Fruit fly (Drosophila melanogaster) whole organism, embryonic: ENCODE results near the gene GC.

Experiments
- CG11093 ChIP-seq: fragments of 200-800 bp; sonication (Bioruptor generic); IDR thresholded peaks from 3 replicates; pipeline ENCODE4 v1.3.6; 2022; ENCODE audit warnings: missing biosample characterization, missing genetic modification characterization
- CG11398 ChIP-seq: fragments of 200-800 bp; sonication (Bioruptor generic); optimal IDR thresholded peaks from 2 replicates; lab custom pipeline; 2016; ENCODE audit warnings: missing biosample characterization, missing genetic modification characterization
- CG11560 ChIP-seq: fragments of 200-800 bp; sonication (Bioruptor generic); IDR thresholded peaks from 3 replicates; pipeline ENCODE4 v1.3.6; 2022; ENCODE audit warnings: missing biosample characterization, missing genetic modification characterization
- CG11696 ChIP-seq: fragments of 200-800 bp; sonication (Bioruptor generic); IDR thresholded peaks from 2 replicates; pipeline ENCODE4 v1.3.6; 2022; ENCODE audit warnings: missing biosample characterization, missing genetic modification characterization
- CG13296 ChIP-seq: fragments of 200-800 bp; sonication (Bioruptor generic); optimal IDR thresholded peaks from 3 replicates; lab custom pipeline; 2018; ENCODE audit warnings: missing biosample characterization, mild to moderate bottlenecking, missing genetic modification characterization
- CG15073 ChIP-seq: fragments of 200-800 bp; sonication (Bioruptor generic); optimal IDR thresholded peaks from 2 replicates; lab custom pipeline; 2016; ENCODE audit warnings: missing biosample characterization, missing genetic modification characterization
- CG1529 ChIP-seq: fragments of 200-800 bp; sonication (Bioruptor generic); optimal IDR thresholded peaks from 3 replicates; lab custom pipeline; 2018; ENCODE audit warnings: missing biosample characterization, missing genetic modification characterization
- CG16813 ChIP-seq: fragments of 200-800 bp; sonication (Bioruptor generic); IDR thresholded peaks from 3 replicates; pipeline ENCODE4 v1.3.6; 2022; ENCODE audit warnings: missing biosample characterization, missing genetic modification characterization; ENCODE audit not compliant: partially characterized antibody
- CG16863 ChIP-seq: fragments of 200-800 bp; sonication (Bioruptor generic); optimal IDR thresholded peaks from 3 replicates; lab custom pipeline; 2016; ENCODE audit warnings: missing biosample characterization, missing genetic modification characterization
- CG2116 ChIP-seq: fragments of 200-800 bp; sonication (Bioruptor generic); optimal IDR thresholded peaks from 3 replicates; lab custom pipeline; 2018; ENCODE audit warnings: missing biosample characterization, mild to moderate bottlenecking, missing genetic modification characterization
- CG2202 ChIP-seq: fragments of 200-800 bp; sonication (Bioruptor generic); optimal IDR thresholded peaks from 2 replicates; lab custom pipeline; 2018; ENCODE audit warnings: missing biosample characterization, mild to moderate bottlenecking, missing genetic modification characterization
- CG30020 ChIP-seq: fragments of 200-800 bp; optimal IDR thresholded peaks from 2 replicates; lab custom pipeline; 2019; ENCODE audit warnings: missing biosample characterization, mild to moderate bottlenecking, missing genetic modification characterization, moderate library complexity
- CG30403 ChIP-seq: fragments of 200-800 bp; sonication (Bioruptor generic); optimal IDR thresholded peaks from 3 replicates; lab custom pipeline; 2016; ENCODE audit warnings: missing biosample characterization, missing genetic modification characterization
- CG31224 ChIP-seq: fragments of 200-800 bp; sonication (Bioruptor generic); IDR thresholded peaks from 2 replicates; pipeline ENCODE4 v1.3.6; 2022; ENCODE audit warnings: missing biosample characterization, missing genetic modification characterization
- CG6654 ChIP-seq: fragments of 200-800 bp; sonication (Bioruptor generic); optimal IDR thresholded peaks from 2 replicates; lab custom pipeline; 2017; ENCODE audit warnings: missing biosample characterization, mild to moderate bottlenecking, missing genetic modification characterization
- CG6813 ChIP-seq: fragments of 200-800 bp; sonication (Bioruptor generic); optimal IDR thresholded peaks from 2 replicates; lab custom pipeline; 2017; ENCODE audit warnings: missing biosample characterization, missing genetic modification characterization, mild to moderate bottlenecking, moderate library complexity, missing genetic modification reagents
- CG7556 ChIP-seq: fragments of 200-800 bp; sonication (Bioruptor generic); optimal IDR thresholded peaks from 2 replicates; lab custom pipeline; 2017; ENCODE audit warnings: missing biosample characterization, mild to moderate bottlenecking, missing genetic modification characterization
- CG7839 ChIP-seq: fragments of 200-800 bp; sonication (Bioruptor generic); optimal IDR thresholded peaks from 3 replicates; lab custom pipeline; 2018; ENCODE audit warnings: missing biosample characterization, mild to moderate bottlenecking, missing genetic modification characterization, moderate library complexity
- CG8089 ChIP-seq: fragments of 200-800 bp; sonication (Bioruptor generic); optimal IDR thresholded peaks from 3 replicates; lab custom pipeline; 2016; ENCODE audit warnings: missing biosample characterization, missing genetic modification characterization
- CG9932 ChIP-seq: fragments of 200-800 bp; sonication (Bioruptor generic); IDR thresholded peaks from 2 replicates; pipeline ENCODE4 v1.3.6; 2022; ENCODE audit warnings: missing biosample characterization, missing genetic modification characterization
- Ets97D ChIP-seq: fragments of 200-800 bp; sonication (Bioruptor generic); optimal IDR thresholded peaks from 3 replicates; lab custom pipeline; 2016; ENCODE audit warnings: missing biosample characterization, missing genetic modification characterization
- Hand ChIP-seq: fragments of 200-800 bp; sonication (Bioruptor generic); optimal IDR thresholded peaks from 2 replicates; lab custom pipeline; 2017; ENCODE audit warnings: mild to moderate bottlenecking, missing biosample characterization, missing genetic modification reagents, missing genetic modification characterization
- HmgZ ChIP-seq: fragments of 200-800 bp; sonication (Bioruptor generic); optimal IDR thresholded peaks from 2 replicates; lab custom pipeline; 2018; ENCODE audit warnings: missing biosample characterization, mild to moderate bottlenecking, missing genetic modification characterization
- MBD-R2 ChIP-seq: fragments of 200-800 bp; sonication (Bioruptor generic); IDR thresholded peaks from 2 replicates; pipeline ENCODE4 v1.3.6; 2022; ENCODE audit warnings: missing biosample characterization, missing genetic modification characterization
- Scr ChIP-seq: fragments of 200-800 bp; sonication (Bioruptor generic); IDR thresholded peaks from 2 replicates; pipeline ENCODE4 v1.3.6; 2022; ENCODE audit warnings: missing biosample characterization, missing genetic modification characterization; ENCODE audit not compliant: partially characterized antibody
- Side ChIP-seq: fragments of 200-800 bp; sonication (Bioruptor generic); optimal IDR thresholded peaks from 2 replicates; lab custom pipeline; 2016; ENCODE audit warnings: missing biosample characterization, missing genetic modification characterization
- Spps ChIP-seq: fragments of 200-800 bp; sonication (Bioruptor generic); optimal IDR thresholded peaks from 2 replicates; lab custom pipeline; 2018; ENCODE audit warnings: missing biosample characterization, mild to moderate bottlenecking, missing genetic modification characterization
- al ChIP-seq: fragments of 200-800 bp; sonication (Bioruptor generic); IDR thresholded peaks from 2 replicates; pipeline ENCODE4 v1.3.6; 2022; ENCODE audit warnings: missing biosample characterization, missing genetic modification characterization
- aop ChIP-seq: fragments of 200-800 bp; sonication (Bioruptor generic); IDR thresholded peaks from 2 replicates; pipeline ENCODE4 v1.3.6; 2022; ENCODE audit warnings: missing biosample characterization, missing genetic modification characterization
- da ChIP-seq: fragments of 200-800 bp; sonication (Bioruptor generic); optimal IDR thresholded peaks from 2 replicates; lab custom pipeline; 2016; ENCODE audit warnings: missing biosample characterization, missing genetic modification characterization
- exex ChIP-seq: fragments of 200-800 bp; sonication (Bioruptor generic); optimal IDR thresholded peaks from 4 replicates; lab custom pipeline; 2018; ENCODE audit warnings: missing biosample characterization, mild to moderate bottlenecking, missing genetic modification characterization, moderate library complexity
- hb ChIP-seq: fragments of 200-800 bp; sonication (Bioruptor generic); IDR thresholded peaks from 3 replicates; pipeline ENCODE4 v1.3.6; 2022; ENCODE audit warnings: missing biosample characterization, missing genetic modification characterization; ENCODE audit not compliant: partially characterized antibody
- hkb ChIP-seq, 2 experiments: fragments of 200-800 bp in 1 of 2; fragments of >200 bp in 1 of 2; sonication (Bioruptor generic) in 1 of 2; IDR thresholded peaks in 1 of 2; optimal IDR thresholded peaks in 1 of 2; 2 replicates each; pipeline versions ENCODE4 v1.3.6 to Lab custom; 2017 to 2022; ENCODE audit warnings: missing biosample characterization in 1 of 2, missing genetic modification characterization in 1 of 2
- jing ChIP-seq: fragments of 200-800 bp; sonication (Bioruptor generic); optimal IDR thresholded peaks from 2 replicates; lab custom pipeline; 2018; ENCODE audit warnings: missing biosample characterization, mild to moderate bottlenecking, missing genetic modification characterization
- kah ChIP-seq: fragments of 200-800 bp; sonication (Bioruptor generic); optimal IDR thresholded peaks from 2 replicates; lab custom pipeline; 2018; ENCODE audit warnings: missing biosample characterization, mild to moderate bottlenecking, missing genetic modification characterization
- ken ChIP-seq: fragments of 200-800 bp; sonication (Bioruptor generic); IDR thresholded peaks from 3 replicates; pipeline ENCODE4 v1.3.6; 2022; ENCODE audit warnings: missing biosample characterization, missing genetic modification characterization
- knrl ChIP-seq: fragments of 200-800 bp; sonication (Bioruptor generic); IDR thresholded peaks from 3 replicates; pipeline ENCODE4 v1.3.6; 2022; ENCODE audit warnings: missing biosample characterization, missing genetic modification characterization; ENCODE audit not compliant: partially characterized antibody
- lbe ChIP-seq: fragments of 200-800 bp; sonication (Bioruptor generic); optimal IDR thresholded peaks from 2 replicates; lab custom pipeline; 2016; ENCODE audit warnings: missing biosample characterization, mild to moderate bottlenecking, missing genetic modification characterization
- odd ChIP-seq: fragments of 200-800 bp; sonication (Bioruptor generic); optimal IDR thresholded peaks from 2 replicates; lab custom pipeline; 2017; ENCODE audit warnings: missing biosample characterization, mild to moderate bottlenecking, missing genetic modification characterization
- p53 ChIP-seq: fragments of 200-800 bp; sonication (Bioruptor generic); optimal IDR thresholded peaks from 2 replicates; lab custom pipeline; 2016; ENCODE audit warnings: missing biosample characterization, missing genetic modification characterization
- pnt ChIP-seq: fragments of 200-800 bp; sonication (Bioruptor generic); optimal IDR thresholded peaks from 3 replicates; lab custom pipeline; 2016; ENCODE audit warnings: missing biosample characterization, missing genetic modification characterization
- prd ChIP-seq, 3 experiments: fragments of >200 bp in 2 of 3; fragments of 200-800 bp in 1 of 3; sonication (Bioruptor generic) in 1 of 3; optimal IDR thresholded peaks in 2 of 3; IDR thresholded peaks in 1 of 3; 2 replicates in 2 of 3; 3 replicates in 1 of 3; pipeline versions ENCODE4 v1.3.6 to Lab custom; 2017 to 2022; ENCODE audit warnings: missing biosample characterization in 1 of 3, missing genetic modification characterization in 1 of 3
- rib ChIP-seq: fragments of 200-800 bp; sonication (Bioruptor generic); IDR thresholded peaks from 2 replicates; pipeline ENCODE4 v1.3.6; 2022; ENCODE audit warnings: missing biosample characterization, missing genetic modification characterization
- scrt ChIP-seq: fragments of 200-800 bp; sonication (Bioruptor generic); optimal IDR thresholded peaks from 2 replicates; lab custom pipeline; 2018; ENCODE audit warnings: missing biosample characterization, mild to moderate bottlenecking, missing genetic modification characterization, moderate library complexity
- slou ChIP-seq: fragments of 200-800 bp; sonication (Bioruptor generic); optimal IDR thresholded peaks from 3 replicates; lab custom pipeline; 2016; ENCODE audit warnings: missing biosample characterization, missing genetic modification characterization
- sr ChIP-seq: fragments of 200-800 bp; sonication (Bioruptor generic); IDR thresholded peaks from 3 replicates; pipeline ENCODE4 v1.3.6; 2022; ENCODE audit warnings: missing biosample characterization, missing genetic modification characterization
- tll ChIP-seq, 2 experiments: fragments of 200-800 bp in 1 of 2; fragments of >200 bp in 1 of 2; sonication (Bioruptor generic) in 1 of 2; optimal IDR thresholded peaks; 2 replicates each; lab custom pipeline; 2017 to 2019; ENCODE audit warnings: missing biosample characterization in 2 of 2, missing genetic modification characterization in 2 of 2, mild to moderate bottlenecking in 1 of 2, moderate library complexity in 1 of 2
- unc-4 ChIP-seq: fragments of 200-800 bp; sonication (Bioruptor generic); IDR thresholded peaks from 2 replicates; pipeline ENCODE4 v1.3.6; 2022; ENCODE audit warnings: missing biosample characterization, missing genetic modification characterization; ENCODE audit not compliant: partially characterized antibody

The GC gene

dm6 chr3L:1579169-1579853 is 49.8 kb downstream of the GC start (continued):
- TF ChIP-seq CG16813 (no peak), Hand (peak; percentile 40), Spps (tag; lab: Kevin White, UChicago) (peak; percentile 71), CG11398 (GFP tag; lab: Kevin White, UChicago) (peak; percentile 75), jing (GFP tag; lab: Kevin White, UChicago) (peak; percentile 46), odd (GFP tag; lab: Kevin White, UChicago) (peak; percentile 76), slou (GFP tag; lab: Kevin White, UChicago) (no peak), pnt (GFP tag; lab: Kevin White, UChicago) (peak; percentile 61), aop (no peak), kah (GFP tag; lab: Kevin White, UChicago) (peak; percentile 10), CG1529 (GFP tag; lab: Kevin White, UChicago) (peak; percentile 81), CG6813 (GFP tag; lab: Kevin White, UChicago) (peak; percentile 93), CG11560 (tag; lab: Robert Waterston, UW) (no peak), scrt (GFP tag; lab: Kevin White, UChicago) (peak; percentile 44), al (GFP tag; lab: Robert Waterston, UW) (no peak), hkb (optimal IDR thresholded peaks at IDR 0.05; lab: Kevin White, UChicago) (no peak), hkb (GFP tag; IDR thresholded peaks at IDR 0.05; lab: Robert Waterston, UW) (peak; percentile 65), CG13296 (GFP tag; lab: Kevin White, UChicago) (peak; percentile 65), CG7556 (peak; percentile 72), CG11093 (no peak; the same call in 2 of the 3 replicates), da (peak; percentile 68), sr (GFP tag; lab: Robert Waterston, UW) (peak; percentile 72; the same call in 2 of the 3 replicates), HmgZ (tag; lab: Kevin White, UChicago) (peak; percentile 62), ken (GFP tag; lab: Robert Waterston, UW) (peak; percentile 58; the same call in 1 of the 3 replicates), CG2116 (peak; percentile 58), CG6654 (GFP tag; lab: Kevin White, UChicago) (peak; percentile 10), CG15073 (GFP tag; lab: Kevin White, UChicago) (no peak), Side (GFP tag; lab: Kevin White, UChicago) (peak; percentile 67), lbe (GFP tag; lab: Kevin White, UChicago) (no peak), exex (tag; lab: Kevin White, UChicago) (peak; percentile 20), CG30403 (GFP tag; lab: Kevin White, UChicago) (peak; percentile 36), MBD-R2 (GFP tag; lab: Robert Waterston, UW) (peak; percentile 19; the same call in 1 of the 2 replicates), CG9932 (no peak), CG16863 (GFP tag; lab: Kevin White, UChicago) (peak; percentile 56), prd (optimal IDR thresholded peaks at IDR 0.05; lab: Kevin White, UChicago) (no peak), prd (GFP tag; IDR thresholded peaks at IDR 0.05; lab: Robert Waterston, UW) (peak; percentile 50; the same call in 1 of the 3 replicates), rib (GFP tag; lab: Robert Waterston, UW) (no peak), Ets97D (GFP tag; lab: Kevin White, UChicago) (peak; percentile 37), Scr (GFP tag; lab: Robert Waterston, UW) (no peak), CG8089 (peak; percentile 72), hb (GFP tag; lab: Robert Waterston, UW) (no peak), CG30020 (tag; lab: Kevin White, UChicago) (no peak), CG31224 (GFP tag; lab: Robert Waterston, UW) (no peak), tll (GFP tag; optimal IDR thresholded peaks at IDR 0.05; lab: Kevin White, UChicago) (peak in 1 of 2 experiments; percentile 87), unc-4 (no peak), p53 (peak; percentile 19), CG2202 (tag; lab: Kevin White, UChicago) (peak; percentile 92), CG11696 (GFP tag; lab: Robert Waterston, UW) (peak; percentile 93), CG7839 (tag; lab: Kevin White, UChicago) (peak; percentile 76), knrl (GFP tag; lab: Robert Waterston, UW) (no peak)
